Worm (Caenorhabditis elegans) whole organism, young adult: ENCODE results near the gene str-136.
A peak's percentile ranks its signal among the peaks of the same experiment; 100 is the strongest.

Experiments used
- Y56A3A.18 ChIP-seq: fragments of 200-800 bp; sonication (Bioruptor generic); IDR thresholded peaks from 2 replicates; pipeline ENCODE4 v1.3.6; 2022; ENCODE audit warnings: missing genetic modification reagents, missing genetic modification characterization, missing compliant biosample characterization
- ceh-100 ChIP-seq: fragments of 200-800 bp; sonication (Bioruptor generic); IDR thresholded peaks from 2 replicates; pipeline ENCODE4 v1.3.6; 2022; ENCODE audit warnings: missing genetic modification reagents, missing genetic modification characterization, missing compliant biosample characterization
- dox-1 ChIP-seq: fragments of 200-800 bp; sonication (Bioruptor generic); IDR thresholded peaks from 2 replicates; pipeline ENCODE4 v1.3.6; 2022; ENCODE audit warnings: missing genetic modification reagents, missing genetic modification characterization, missing compliant biosample characterization
- egrh-3 ChIP-seq: fragments of 200-800 bp; sonication (Bioruptor generic); IDR thresholded peaks from 2 replicates; pipeline ENCODE4 v1.3.6; 2022; ENCODE audit warnings: missing genetic modification reagents, missing genetic modification characterization, missing compliant biosample characterization
- hlh-12 ChIP-seq: sonication (generic microtip); optimal IDR thresholded peaks from 2 replicates; lab custom pipeline; 2016; ENCODE audit warnings: missing genetic modification characterization, missing compliant biosample characterization
- hlh-26 ChIP-seq: fragments of 200-800 bp; sonication (Bioruptor generic); conservative IDR thresholded peaks from 2 replicates; pipeline ENCODE4 v1.3.6; 2022; ENCODE audit warnings: missing genetic modification reagents, missing genetic modification characterization, missing compliant biosample characterization
- lag-1 ChIP-seq: fragments of 200-800 bp; sonication (Bioruptor generic); IDR thresholded peaks from 2 replicates; pipeline ENCODE4 v1.3.6; 2022; ENCODE audit warnings: missing genetic modification reagents, missing genetic modification characterization, missing compliant biosample characterization
- lir-1 ChIP-seq: fragments of 200-800 bp; sonication (Bioruptor generic); conservative IDR thresholded peaks from 2 replicates; pipeline ENCODE4 v1.3.6; 2022; ENCODE audit warnings: missing genetic modification reagents, missing genetic modification characterization, missing compliant biosample characterization
- lsl-1 ChIP-seq: fragments of 200-800 bp; sonication (Bioruptor generic); optimal IDR thresholded peaks from 2 replicates; lab custom pipeline; 2018; ENCODE audit warnings: mild to moderate bottlenecking, missing genetic modification characterization, moderate library complexity, missing compliant biosample characterization
- madf-10 ChIP-seq: sonication (generic microtip); optimal IDR thresholded peaks from 2 replicates; lab custom pipeline; 2016; ENCODE audit warnings: mild to moderate bottlenecking, missing genetic modification characterization, missing compliant biosample characterization
- nfyb-1 ChIP-seq: fragments of 200-800 bp; sonication (Bioruptor generic); IDR thresholded peaks from 2 replicates; pipeline ENCODE4 v1.3.6; 2022; ENCODE audit warnings: missing genetic modification reagents, missing genetic modification characterization, missing compliant biosample characterization
- ztf-28 ChIP-seq: fragments of 200-800 bp; sonication (Bioruptor generic); IDR thresholded peaks from 2 replicates; pipeline ENCODE4 v1.3.6; 2022; ENCODE audit warnings: missing genetic modification reagents, missing genetic modification characterization, missing compliant biosample characterization

str-136 gene

DNA sequence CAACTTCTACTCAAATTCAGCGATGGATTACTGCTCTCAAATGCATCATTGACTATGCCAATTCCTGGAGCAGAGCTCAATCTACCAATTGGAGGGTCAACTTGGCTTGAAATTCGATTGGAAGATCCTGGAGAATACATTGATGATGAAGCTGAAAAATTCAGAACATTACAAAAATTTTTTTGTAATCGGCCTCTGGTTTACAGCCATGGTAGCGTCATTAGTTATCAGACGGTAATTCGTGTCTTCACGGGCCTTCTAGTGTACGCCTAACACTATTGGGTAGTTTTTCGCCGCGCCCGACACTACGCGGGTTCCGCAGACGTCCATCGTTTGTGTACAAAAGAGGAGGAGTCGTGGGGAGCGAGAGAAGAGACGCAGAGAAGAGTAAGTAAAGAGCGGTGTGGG, 50.0 kb downstream of the str-136 start (continued):
- TF ChIP-seq hlh-26 (GFP tag; lab: Robert Waterston, UW): no peak
- no peak for TF ChIP-seq lag-1
- peak; percentile 77 for TF ChIP-seq madf-10
- peak; percentile 83 for TF ChIP-seq lsl-1 (GFP tag; lab: Kevin White, UChicago)
- TF ChIP-seq egrh-3 (GFP tag; lab: Robert Waterston, UW): peak; percentile 70
- TF ChIP-seq ztf-28 (GFP tag; lab: Robert Waterston, UW): peak; percentile 91
- peak; percentile 92 for TF ChIP-seq ceh-100
- TF ChIP-seq nfyb-1 (GFP tag; lab: Robert Waterston, UW): peak; percentile 91
- peak; percentile 94 for TF ChIP-seq Y56A3A.18 (GFP tag; lab: Robert Waterston, UW)
- TF ChIP-seq hlh-12 (tag; lab: Kevin White, UChicago): no peak
- peak; percentile 70; the same call in 1 of the 2 replicates for TF ChIP-seq lir-1 (GFP tag; lab: Robert Waterston, UW)
- TF ChIP-seq dox-1 (GFP tag; lab: Robert Waterston, UW): peak; percentile 96
